Worm (Caenorhabditis elegans) whole organism, mixed stage, embryonic: Measurements from ENCODE around the gene crp-1.

Source experiments
- blmp-1 ChIP-seq: fragments of 150-350 bp; optimal IDR thresholded peaks from 2 replicates; lab custom pipeline; 2014; ENCODE audit warnings: missing biosample characterization, missing genetic modification characterization
- ceh-43 ChIP-seq: fragments of 200-800 bp; sonication (Bioruptor generic); optimal IDR thresholded peaks from 2 replicates; lab custom pipeline; 2018; ENCODE audit warnings: mild to moderate bottlenecking, missing genetic modification characterization, moderate library complexity, missing compliant biosample characterization
- elt-3 ChIP-seq: fragments of 150-350 bp; optimal IDR thresholded peaks from 2 replicates; lab custom pipeline; 2014; ENCODE audit warnings: missing biosample characterization, missing genetic modification characterization
- lin-13 ChIP-seq: fragments of 150-350 bp; optimal IDR thresholded peaks from 2 replicates; lab custom pipeline; 2014; ENCODE audit warnings: missing biosample characterization, missing genetic modification characterization
- mab-5 ChIP-seq: fragments of 150-350 bp; optimal IDR thresholded peaks from 2 replicates; lab custom pipeline; 2014; ENCODE audit warnings: missing biosample characterization, missing genetic modification characterization
- nhr-12 ChIP-seq: fragments of 150-350 bp; optimal IDR thresholded peaks from 2 replicates; lab custom pipeline; 2014; ENCODE audit warnings: missing biosample characterization, missing genetic modification characterization
- nhr-28 ChIP-seq: fragments of 150-350 bp; optimal IDR thresholded peaks from 2 replicates; lab custom pipeline; 2014; ENCODE audit warnings: missing biosample characterization, missing genetic modification characterization
- pha-4 ChIP-seq: fragments of 150-350 bp; optimal IDR thresholded peaks from 2 replicates; lab custom pipeline; 2018; ENCODE audit warnings: missing biosample characterization, missing genetic modification reagents, missing genetic modification characterization
- snpc-4 ChIP-seq: fragments of 150-350 bp; optimal IDR thresholded peaks from 2 replicates; lab custom pipeline; 2014; ENCODE audit warnings: missing biosample characterization, missing genetic modification characterization
- sptf-1 ChIP-seq: sonication (generic microtip); optimal IDR thresholded peaks from 2 replicates; lab custom pipeline; 2017; ENCODE audit warnings: mild to moderate bottlenecking, missing genetic modification characterization, moderate library complexity, missing compliant biosample characterization
- unc-62 ChIP-seq: fragments of 150-350 bp; optimal IDR thresholded peaks from 2 replicates; lab custom pipeline; 2014; ENCODE audit warnings: missing biosample characterization, missing genetic modification reagents, missing genetic modification characterization
- ztf-11 ChIP-seq: fragments of 150-350 bp; optimal IDR thresholded peaks from 2 replicates; lab custom pipeline; 2014; ENCODE audit warnings: missing biosample characterization, missing genetic modification characterization

DNA sequence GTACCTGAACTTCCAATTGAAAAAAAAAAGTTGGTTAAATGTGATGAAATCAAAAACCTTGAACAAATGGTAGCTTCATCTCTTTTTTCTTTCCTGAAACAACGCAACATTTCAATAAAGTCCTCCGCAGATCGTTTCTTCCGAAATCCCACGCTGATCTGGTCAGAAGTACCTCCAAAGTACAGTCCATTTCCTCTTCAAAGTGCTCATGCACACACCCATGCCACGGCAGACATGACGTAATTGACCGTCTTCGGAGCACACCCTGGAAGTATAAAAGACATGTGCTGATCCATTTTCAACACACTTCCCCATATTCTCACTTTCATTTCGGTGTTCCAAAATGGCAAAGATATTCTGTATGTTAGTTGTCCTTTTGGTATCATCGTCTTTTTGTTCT is 25.5 kb downstream of the crp-1 start, which contains the start of gene C35A5.10:
- no peak for TF ChIP-seq unc-62 (GFP tag; lab: Kevin White, UChicago)
- no peak for TF ChIP-seq ztf-11
- TF ChIP-seq blmp-1 (tag; lab: Kevin White, UChicago): no peak
- TF ChIP-seq ceh-43 (GFP tag; lab: Kevin White, UChicago): no peak
- TF ChIP-seq pha-4 (tag; lab: Kevin White, UChicago): no peak
- TF ChIP-seq snpc-4 (tag; lab: Kevin White, UChicago): no peak
- TF ChIP-seq sptf-1 (tag; lab: Kevin White, UChicago): no peak
- no peak for TF ChIP-seq elt-3 (tag; lab: Kevin White, UChicago)
- TF ChIP-seq nhr-28 (tag; lab: Kevin White, UChicago): no peak
- no peak for TF ChIP-seq mab-5 (tag; lab: Kevin White, UChicago)
- TF ChIP-seq nhr-12 (tag; lab: Kevin White, UChicago): no peak
- TF ChIP-seq lin-13: no peak
